Worm (Caenorhabditis elegans) whole organism, mixed stage, embryonic: ENCODE measurements around the gene Y25C1A.6.

Source experiments
- M03D4.4 ChIP-seq: sonication (generic microtip); optimal IDR thresholded peaks from 2 replicates; lab custom pipeline; 2017; ENCODE audit warnings: mild to moderate bottlenecking, missing genetic modification characterization, missing compliant biosample characterization
- bed-3 ChIP-seq: fragments of 200-800 bp; sonication (Bioruptor generic); optimal IDR thresholded peaks from 3 replicates; lab custom pipeline; 2018; ENCODE audit warnings: mild to moderate bottlenecking, missing genetic modification characterization, moderate library complexity, missing compliant biosample characterization
- blmp-1 ChIP-seq: fragments of 150-350 bp; optimal IDR thresholded peaks from 2 replicates; lab custom pipeline; 2014; ENCODE audit warnings: missing biosample characterization, missing genetic modification characterization
- ceh-43 ChIP-seq: fragments of 200-800 bp; sonication (Bioruptor generic); optimal IDR thresholded peaks from 2 replicates; lab custom pipeline; 2018; ENCODE audit warnings: mild to moderate bottlenecking, missing genetic modification characterization, moderate library complexity, missing compliant biosample characterization
- ceh-83 ChIP-seq: fragments of 200-800 bp; sonication (Bioruptor generic); optimal IDR thresholded peaks from 2 replicates; lab custom pipeline; 2018; ENCODE audit warnings: mild to moderate bottlenecking, missing genetic modification characterization, missing compliant biosample characterization
- ces-1 ChIP-seq: fragments of 150-350 bp; optimal IDR thresholded peaks from 2 replicates; lab custom pipeline; 2014; ENCODE audit warnings: missing biosample characterization, missing genetic modification reagents, missing genetic modification characterization
- cnd-1 ChIP-seq: fragments of 200-800 bp; sonication (Bioruptor generic); optimal IDR thresholded peaks from 2 replicates; lab custom pipeline; 2018; ENCODE audit warnings: mild to moderate bottlenecking, missing genetic modification characterization, missing compliant biosample characterization
- drap-1 ChIP-seq: fragments of 200-800 bp; sonication (Bioruptor generic); optimal IDR thresholded peaks from 3 replicates; lab custom pipeline; 2018; ENCODE audit warnings: mild to moderate bottlenecking, missing genetic modification characterization, missing compliant biosample characterization
- elt-1 ChIP-seq: sonication (generic microtip); optimal IDR thresholded peaks from 2 replicates; lab custom pipeline; 2017; ENCODE audit warnings: missing genetic modification characterization, mild to moderate bottlenecking, missing compliant biosample characterization, antibody characterized with exemption, moderate library complexity, borderline replicate concordance; ENCODE audit not compliant: insufficient read depth
- elt-3 ChIP-seq: fragments of 150-350 bp; optimal IDR thresholded peaks from 2 replicates; lab custom pipeline; 2014; ENCODE audit warnings: missing biosample characterization, missing genetic modification characterization
- flh-1 ChIP-seq: fragments of 200-800 bp; sonication (Bioruptor generic); optimal IDR thresholded peaks from 2 replicates; lab custom pipeline; 2018; ENCODE audit warnings: mild to moderate bottlenecking, missing genetic modification characterization, moderate library complexity, missing compliant biosample characterization
- ham-2 ChIP-seq: fragments of 200-800 bp; sonication (Bioruptor generic); optimal IDR thresholded peaks from 2 replicates; lab custom pipeline; 2018; ENCODE audit warnings: mild to moderate bottlenecking, missing genetic modification characterization, missing compliant biosample characterization
- hlh-1 ChIP-seq: fragments of 150-350 bp; optimal IDR thresholded peaks from 2 replicates; lab custom pipeline; 2014; ENCODE audit warnings: missing biosample characterization, missing genetic modification reagents, missing genetic modification characterization
- lin-13 ChIP-seq: fragments of 150-350 bp; optimal IDR thresholded peaks from 2 replicates; lab custom pipeline; 2014; ENCODE audit warnings: missing biosample characterization, missing genetic modification characterization
- lin-32 ChIP-seq: fragments of 200-800 bp; sonication (Bioruptor generic); optimal IDR thresholded peaks from 2 replicates; lab custom pipeline; 2018; ENCODE audit warnings: mild to moderate bottlenecking, missing genetic modification characterization, missing compliant biosample characterization
- mab-5 ChIP-seq: fragments of 150-350 bp; optimal IDR thresholded peaks from 2 replicates; lab custom pipeline; 2014; ENCODE audit warnings: missing biosample characterization, missing genetic modification characterization
- mep-1 ChIP-seq: fragments of 150-350 bp; optimal IDR thresholded peaks from 2 replicates; lab custom pipeline; 2017; ENCODE audit warnings: missing biosample characterization, missing genetic modification reagents, missing genetic modification characterization, inconsistent platforms
- mls-2 ChIP-seq: sonication (generic microtip); optimal IDR thresholded peaks from 2 replicates; lab custom pipeline; 2016; ENCODE audit warnings: mild to moderate bottlenecking, missing genetic modification characterization, moderate library complexity, missing compliant biosample characterization
- nhr-12 ChIP-seq: fragments of 150-350 bp; optimal IDR thresholded peaks from 2 replicates; lab custom pipeline; 2014; ENCODE audit warnings: missing biosample characterization, missing genetic modification characterization
- nhr-2 ChIP-seq: fragments of 150-350 bp; optimal IDR thresholded peaks from 2 replicates; lab custom pipeline; 2014; ENCODE audit warnings: missing biosample characterization, missing genetic modification characterization
- nhr-237 ChIP-seq: fragments of 150-350 bp; optimal IDR thresholded peaks from 2 replicates; lab custom pipeline; 2014; ENCODE audit warnings: missing biosample characterization, missing genetic modification characterization
- nhr-28 ChIP-seq: fragments of 150-350 bp; optimal IDR thresholded peaks from 2 replicates; lab custom pipeline; 2014; ENCODE audit warnings: missing biosample characterization, missing genetic modification characterization
- nhr-76 ChIP-seq: sonication (generic microtip); optimal IDR thresholded peaks from 2 replicates; lab custom pipeline; 2017; ENCODE audit warnings: missing biosample characterization, missing genetic modification characterization
- pha-4 ChIP-seq: fragments of 150-350 bp; optimal IDR thresholded peaks from 2 replicates; lab custom pipeline; 2018; ENCODE audit warnings: missing biosample characterization, missing genetic modification reagents, missing genetic modification characterization
- sem-2 ChIP-seq: fragments of 200-800 bp; sonication (Bioruptor generic); optimal IDR thresholded peaks from 2 replicates; lab custom pipeline; 2018; ENCODE audit warnings: mild to moderate bottlenecking, missing genetic modification characterization, missing compliant biosample characterization
- snpc-4 ChIP-seq: fragments of 150-350 bp; optimal IDR thresholded peaks from 2 replicates; lab custom pipeline; 2014; ENCODE audit warnings: missing biosample characterization, missing genetic modification characterization
- sptf-1 ChIP-seq: sonication (generic microtip); optimal IDR thresholded peaks from 2 replicates; lab custom pipeline; 2017; ENCODE audit warnings: mild to moderate bottlenecking, missing genetic modification characterization, moderate library complexity, missing compliant biosample characterization
- tbx-8 ChIP-seq: fragments of 200-800 bp; sonication (Bioruptor generic); optimal IDR thresholded peaks from 2 replicates; lab custom pipeline; 2018; ENCODE audit warnings: mild to moderate bottlenecking, missing genetic modification characterization, moderate library complexity, missing compliant biosample characterization
- unc-120 ChIP-seq: sonication (generic microtip); optimal IDR thresholded peaks from 2 replicates; lab custom pipeline; 2017; ENCODE audit warnings: missing genetic modification characterization, missing compliant biosample characterization; ENCODE audit not compliant: poor library complexity, severe bottlenecking
- unc-39 ChIP-seq: fragments of 150-350 bp; optimal IDR thresholded peaks from 2 replicates; lab custom pipeline; 2014; ENCODE audit warnings: missing biosample characterization, missing genetic modification characterization
- unc-62 ChIP-seq: fragments of 150-350 bp; optimal IDR thresholded peaks from 2 replicates; lab custom pipeline; 2014; ENCODE audit warnings: missing biosample characterization, missing genetic modification reagents, missing genetic modification characterization
- zip-8 ChIP-seq: fragments of 150-350 bp; optimal IDR thresholded peaks from 2 replicates; lab custom pipeline; 2014; ENCODE audit warnings: missing biosample characterization, missing genetic modification characterization
- ztf-11 ChIP-seq: fragments of 150-350 bp; optimal IDR thresholded peaks from 2 replicates; lab custom pipeline; 2014; ENCODE audit warnings: missing biosample characterization, missing genetic modification characterization

Gene Y25C1A.6

ce11 chrII:3076915-3077314 is 16.0 kb downstream of the Y25C1A.6 start, which contains the start of gene Y25C1A.8 (continued):
- peak; percentile 76 for TF ChIP-seq ces-1 (GFP tag; lab: Kevin White, UChicago)
- peak; percentile 68 for TF ChIP-seq drap-1 (GFP tag; lab: Kevin White, UChicago)
- peak; percentile 49 for TF ChIP-seq mep-1 (tag; lab: Kevin White, UChicago)
- TF ChIP-seq sptf-1 (tag; lab: Kevin White, UChicago) = peak; percentile 70
- peak; percentile 78 for TF ChIP-seq pha-4 (tag; lab: Kevin White, UChicago)
- no peak for TF ChIP-seq zip-8 (tag; lab: Kevin White, UChicago)
- TF ChIP-seq nhr-28 = no peak
- TF ChIP-seq ham-2 (GFP tag; lab: Kevin White, UChicago) = peak; percentile 7
- TF ChIP-seq sem-2 = no peak
- TF ChIP-seq nhr-76 (tag; lab: Kevin White, UChicago) = no peak
- TF ChIP-seq blmp-1 (tag; lab: Kevin White, UChicago) = no peak
- peak; percentile 59 for TF ChIP-seq bed-3 (GFP tag; lab: Kevin White, UChicago)
- TF ChIP-seq, all 35 proteins: peak for 17

- TF ChIP-seq M03D4.4 (tag; lab: Kevin White, UChicago) (no peak), nhr-76 (tag; lab: Kevin White, UChicago) (no peak), drap-1 (GFP tag; lab: Kevin White, UChicago) (no peak), cnd-1 (tag; lab: Kevin White, UChicago) (no peak), ham-2 (GFP tag; lab: Kevin White, UChicago) (no peak), ceh-83 (GFP tag; lab: Kevin White, UChicago) (no peak), nhr-28 (no peak), unc-62 (GFP tag; lab: Kevin White, UChicago) (no peak), lin-13 (tag; lab: Kevin White, UChicago) (no peak), lin-32 (GFP tag; lab: Kevin White, UChicago) (no peak), zip-8 (tag; lab: Kevin White, UChicago) (no peak), mab-5 (tag; lab: Kevin White, UChicago) (no peak), ztf-11 (tag; lab: Kevin White, UChicago) (no peak), bed-3 (GFP tag; lab: Kevin White, UChicago) (no peak)
Measured at ce11 chrII:3078496-3078895, 17.6 kb downstream of the Y25C1A.6 start, which contains the start of gene copb-1. Gene copb-1 (plus strand): TSS chrII:3078796.

ce11 chrII:3087134-3087533 is 26.3 kb downstream of the Y25C1A.6 start:
- TF ChIP-seq lin-32 (GFP tag; lab: Kevin White, UChicago) = no peak
- no peak for TF ChIP-seq cnd-1 (tag; lab: Kevin White, UChicago)
- TF ChIP-seq flh-1 (GFP tag; lab: Kevin White, UChicago) = no peak
- no peak for TF ChIP-seq ces-1 (GFP tag; lab: Kevin White, UChicago)
- TF ChIP-seq ceh-43 = no peak
- TF ChIP-seq elt-1 (tag; lab: Kevin White, UChicago) = no peak
- no peak for TF ChIP-seq ztf-11 (tag; lab: Kevin White, UChicago)
- TF ChIP-seq drap-1 (GFP tag; lab: Kevin White, UChicago) = no peak
- TF ChIP-seq tbx-8 (GFP tag; lab: Kevin White, UChicago) = no peak
- no peak for TF ChIP-seq mls-2 (tag; lab: Kevin White, UChicago)
- TF ChIP-seq M03D4.4 (tag; lab: Kevin White, UChicago) = no peak
- no peak for TF ChIP-seq unc-39 (tag; lab: Kevin White, UChicago)
- TF ChIP-seq nhr-237 (tag; lab: Kevin White, UChicago) = no peak
- no peak for TF ChIP-seq mab-5 (tag; lab: Kevin White, UChicago)
- no peak for TF ChIP-seq mep-1 (tag; lab: Kevin White, UChicago)
- no peak for TF ChIP-seq ham-2 (GFP tag; lab: Kevin White, UChicago)
- TF ChIP-seq blmp-1 (tag; lab: Kevin White, UChicago) = no peak
- TF ChIP-seq nhr-28 = no peak
- TF ChIP-seq unc-62 (GFP tag; lab: Kevin White, UChicago) = no peak
- no peak for TF ChIP-seq pha-4 (tag; lab: Kevin White, UChicago)

- no peak for TF ChIP-seq cnd-1 (tag; lab: Kevin White, UChicago)
- TF ChIP-seq, all 35 proteins: peak for 0
Measured at ce11 chrII:3091268-3091667, 30.4 kb downstream of the Y25C1A.6 start, which contains the start of gene srg-21. Gene srg-21 (minus strand): TSS chrII:3091368.

ce11 chrII:3093352-3093751 is 32.5 kb downstream of the Y25C1A.6 start, which contains the start of gene srg-22:
Gene srg-22 (minus strand): TSS chrII:3093452.
- no peak for TF ChIP-seq nhr-12
- TF ChIP-seq unc-120 (tag; lab: Kevin White, UChicago) = no peak
- no peak for TF ChIP-seq ceh-83 (GFP tag; lab: Kevin White, UChicago)
- TF ChIP-seq sptf-1 (tag; lab: Kevin White, UChicago) = no peak
- no peak for TF ChIP-seq flh-1 (GFP tag; lab: Kevin White, UChicago)
- TF ChIP-seq ztf-11 (tag; lab: Kevin White, UChicago) = no peak
- TF ChIP-seq ham-2 (GFP tag; lab: Kevin White, UChicago) = no peak
- TF ChIP-seq elt-3 (tag; lab: Kevin White, UChicago) = no peak
- no peak for TF ChIP-seq pha-4 (tag; lab: Kevin White, UChicago)
- TF ChIP-seq hlh-1 (tag; lab: Kevin White, UChicago) = no peak
- no peak for TF ChIP-seq nhr-237 (tag; lab: Kevin White, UChicago)
- no peak for TF ChIP-seq lin-13 (tag; lab: Kevin White, UChicago)
- no peak for TF ChIP-seq tbx-8 (GFP tag; lab: Kevin White, UChicago)
- no peak for TF ChIP-seq nhr-2 (tag; lab: Kevin White, UChicago)
- TF ChIP-seq M03D4.4 (tag; lab: Kevin White, UChicago) = no peak
- TF ChIP-seq snpc-4 = no peak
- TF ChIP-seq sem-2 = no peak
- TF ChIP-seq ces-1 (GFP tag; lab: Kevin White, UChicago) = no peak
- TF ChIP-seq mep-1 (tag; lab: Kevin White, UChicago) = no peak
- no peak for TF ChIP-seq zip-8 (tag; lab: Kevin White, UChicago)
- TF ChIP-seq, all 35 proteins: peak for 0
